Worm (Caenorhabditis elegans) whole organism, L4 larva: ENCODE measurements around the gene T20D4.19.

Experiments used
- D1046.2 ChIP-seq: fragments of 200-800 bp; sonication (Bioruptor generic); IDR thresholded peaks from 2 replicates; pipeline ENCODE4 v1.3.6; 2022; ENCODE audit warnings: missing genetic modification characterization, missing compliant biosample characterization
- F10B5.3 ChIP-seq: sonication (generic microtip); optimal IDR thresholded peaks from 2 replicates; lab custom pipeline; 2016; ENCODE audit warnings: mild to moderate bottlenecking, missing genetic modification characterization, missing compliant biosample characterization
- F26F4.8 ChIP-seq: fragments of 200-800 bp; sonication (Bioruptor generic); conservative IDR thresholded peaks from 2 replicates; pipeline ENCODE4 v1.3.6; 2022; ENCODE audit warnings: missing genetic modification characterization, missing compliant biosample characterization
- F37D6.2 ChIP-seq: sonication (generic microtip); optimal IDR thresholded peaks from 2 replicates; lab custom pipeline; 2016; ENCODE audit warnings: mild to moderate bottlenecking, missing genetic modification characterization, missing compliant biosample characterization
- R02D3.7 ChIP-seq: fragments of 150-350 bp; sonication (generic microtip); optimal IDR thresholded peaks from 3 replicates; lab custom pipeline; 2014; ENCODE audit warnings: missing biosample characterization, missing genetic modification characterization
- T20F7.1 ChIP-seq: fragments of 200-800 bp; sonication (Bioruptor generic); optimal IDR thresholded peaks from 2 replicates; lab custom pipeline; 2018; ENCODE audit warnings: mild to moderate bottlenecking, missing genetic modification characterization, missing compliant biosample characterization
- Y75B8A.6 ChIP-seq: fragments of 200-800 bp; sonication (Bioruptor generic); IDR thresholded peaks from 2 replicates; pipeline ENCODE4 v1.3.6; 2022; ENCODE audit warnings: missing genetic modification reagents, missing genetic modification characterization, missing compliant biosample characterization
- ZK546.5 ChIP-seq, 2 experiments: sonication (generic microtip); optimal IDR thresholded peaks; 2 replicates each; lab custom pipeline; 2017; ENCODE audit warnings: missing biosample characterization in 2 of 2, missing genetic modification characterization in 2 of 2
- aly-2 ChIP-seq: sonication (generic microtip); optimal IDR thresholded peaks from 2 replicates; lab custom pipeline; 2018; ENCODE audit warnings: missing biosample characterization, missing genetic modification characterization
- ama-1 ChIP-seq: fragments of 150-350 bp; optimal IDR thresholded peaks from 2 replicates; lab custom pipeline; 2014; ENCODE audit warnings: inconsistent platforms, mixed read lengths
- arid-1 ChIP-seq: fragments of 200-800 bp; sonication (Bioruptor generic); conservative IDR thresholded peaks from 2 replicates; pipeline ENCODE4 v1.3.6; 2022; ENCODE audit warnings: missing genetic modification reagents, missing genetic modification characterization, missing compliant biosample characterization
- ceh-20 ChIP-seq: fragments of 200-800 bp; sonication (Bioruptor generic); IDR thresholded peaks from 2 replicates; pipeline ENCODE4 v1.3.6; 2022; ENCODE audit warnings: missing genetic modification reagents, missing genetic modification characterization, missing compliant biosample characterization
- ceh-32 ChIP-seq: sonication (generic microtip); optimal IDR thresholded peaks from 2 replicates; lab custom pipeline; 2016; ENCODE audit warnings: mild to moderate bottlenecking, missing genetic modification characterization, missing compliant biosample characterization; ENCODE audit not compliant: poor library complexity
- ceh-62 ChIP-seq: sonication (generic microtip); optimal IDR thresholded peaks from 2 replicates; lab custom pipeline; 2017; ENCODE audit warnings: missing biosample characterization, missing genetic modification characterization
- daf-16 ChIP-seq, 3 experiments: sonication (generic microtip); optimal IDR thresholded peaks; 2 replicates each; lab custom pipeline; 2016 to 2017; ENCODE audit warnings: missing genetic modification characterization in 3 of 3, missing genetic modification reagents in 3 of 3, mild to moderate bottlenecking in 2 of 3, missing compliant biosample characterization in 2 of 3, missing biosample characterization in 1 of 3, moderate library complexity in 1 of 3
- daf-19 ChIP-seq: fragments of 200-800 bp; sonication (Bioruptor generic); conservative IDR thresholded peaks from 2 replicates; pipeline ENCODE4 v1.3.6; 2022; ENCODE audit warnings: missing genetic modification characterization, missing compliant biosample characterization
- daf-8 ChIP-seq: fragments of 200-800 bp; sonication (Bioruptor generic); IDR thresholded peaks from 2 replicates; pipeline ENCODE4 v1.3.6; 2022; ENCODE audit warnings: missing genetic modification characterization, missing compliant biosample characterization
- dmd-6 ChIP-seq: fragments of 200-800 bp; sonication (Bioruptor generic); IDR thresholded peaks from 2 replicates; pipeline ENCODE4 v1.3.6; 2022; ENCODE audit warnings: missing genetic modification reagents, missing genetic modification characterization, missing compliant biosample characterization
- dpl-1 ChIP-seq: fragments of 150-350 bp; optimal IDR thresholded peaks from 2 replicates; lab custom pipeline; 2014; ENCODE audit warnings: missing biosample characterization, missing genetic modification reagents, missing genetic modification characterization
- fos-1 ChIP-seq: fragments of 150-350 bp; optimal IDR thresholded peaks from 2 replicates; lab custom pipeline; 2014; ENCODE audit warnings: missing biosample characterization, missing genetic modification characterization
- gei-8 ChIP-seq: fragments of 200-800 bp; sonication (Bioruptor generic); optimal IDR thresholded peaks from 2 replicates; lab custom pipeline; 2018; ENCODE audit warnings: mild to moderate bottlenecking, missing genetic modification characterization, missing compliant biosample characterization
- hif-1 ChIP-seq, 2 experiments: sonication (generic microtip); optimal IDR thresholded peaks; 2 replicates each; lab custom pipeline; 2016 to 2017; ENCODE audit warnings: missing compliant biosample characterization in 2 of 2, missing genetic modification characterization in 2 of 2, missing genetic modification reagents in 2 of 2, missing genotype in 2 of 2, mild to moderate bottlenecking in 1 of 2
- hlh-11 ChIP-seq: fragments of 200-800 bp; sonication (Bioruptor generic); optimal IDR thresholded peaks from 2 replicates; lab custom pipeline; 2018; ENCODE audit warnings: mild to moderate bottlenecking, missing genetic modification characterization, missing compliant biosample characterization
- hmg-1.1 ChIP-seq: fragments of 200-800 bp; sonication (Bioruptor generic); IDR thresholded peaks from 2 replicates; pipeline ENCODE4 v1.3.6; 2022; ENCODE audit warnings: missing genetic modification reagents, missing genetic modification characterization, missing compliant biosample characterization
- lin-1 ChIP-seq: fragments of 200-800 bp; sonication (Bioruptor generic); IDR thresholded peaks from 2 replicates; pipeline ENCODE4 v1.3.6; 2022; ENCODE audit warnings: missing genetic modification reagents, missing genetic modification characterization, missing compliant biosample characterization
- lin-13 ChIP-seq: fragments of 150-350 bp; optimal IDR thresholded peaks from 2 replicates; lab custom pipeline; 2014; ENCODE audit warnings: missing biosample characterization, missing genetic modification reagents, missing genetic modification characterization
- lin-15B ChIP-seq: fragments of 150-350 bp; sonication (generic microtip); optimal IDR thresholded peaks from 3 replicates; lab custom pipeline; 2014; ENCODE audit warnings: missing biosample characterization, missing genetic modification characterization
- lir-3 ChIP-seq: sonication (generic microtip); optimal IDR thresholded peaks from 2 replicates; lab custom pipeline; 2016; ENCODE audit warnings: mild to moderate bottlenecking, missing genetic modification characterization, missing compliant biosample characterization
- lsy-2 ChIP-seq, 2 experiments: fragments of 150-350 bp in 1 of 2; sonication (generic microtip) in 1 of 2; optimal IDR thresholded peaks; 2 replicates each; lab custom pipeline; 2014 to 2017; ENCODE audit warnings: missing biosample characterization in 2 of 2, missing genetic modification characterization in 2 of 2
- madf-5 ChIP-seq, 2 experiments: fragments of 200-800 bp; sonication (Bioruptor generic); IDR thresholded peaks; 2 replicates each; pipeline ENCODE4 v1.3.6; 2022; ENCODE audit warnings: missing compliant biosample characterization in 2 of 2, missing genetic modification characterization in 2 of 2
- mep-1 ChIP-seq: fragments of 150-350 bp; sonication (generic microtip); optimal IDR thresholded peaks from 3 replicates; lab custom pipeline; 2014; ENCODE audit warnings: missing biosample characterization, missing genetic modification characterization
- mes-2 ChIP-seq: sonication (generic microtip); optimal IDR thresholded peaks from 2 replicates; lab custom pipeline; 2016; ENCODE audit warnings: missing genotype, mild to moderate bottlenecking, missing genetic modification characterization, missing compliant biosample characterization; ENCODE audit not compliant: poor library complexity, severe bottlenecking
- nhr-237 ChIP-seq: sonication (generic microtip); optimal IDR thresholded peaks from 2 replicates; lab custom pipeline; 2017; ENCODE audit warnings: missing biosample characterization, missing genetic modification characterization
- nhr-25 ChIP-seq: sonication (generic microtip); optimal IDR thresholded peaks from 2 replicates; lab custom pipeline; 2017; ENCODE audit warnings: missing genetic modification characterization, mild to moderate bottlenecking, missing compliant biosample characterization, antibody characterized with exemption, moderate library complexity, borderline replicate concordance; ENCODE audit not compliant: insufficient read depth
- nhr-42 ChIP-seq: fragments of 200-800 bp; sonication (Bioruptor generic); IDR thresholded peaks from 2 replicates; pipeline ENCODE4 v1.3.6; 2022; ENCODE audit warnings: missing genetic modification characterization, missing compliant biosample characterization
- nhr-48 ChIP-seq: sonication (generic microtip); optimal IDR thresholded peaks from 2 replicates; lab custom pipeline; 2016; ENCODE audit warnings: mild to moderate bottlenecking, missing genetic modification characterization, missing compliant biosample characterization
- nhr-77 ChIP-seq: fragments of 150-350 bp; optimal IDR thresholded peaks from 2 replicates; lab custom pipeline; 2014; ENCODE audit warnings: missing biosample characterization, missing genetic modification characterization
- pha-4 ChIP-seq, 2 experiments: fragments of 150-350 bp in 1 of 2; fragments of 200-800 bp in 1 of 2; sonication (Bioruptor generic) in 1 of 2; IDR thresholded peaks in 1 of 2; optimal IDR thresholded peaks in 1 of 2; 2 replicates each; pipeline versions ENCODE4 v1.3.6 to Lab custom; 2014 to 2022; ENCODE audit warnings: missing genetic modification characterization in 2 of 2, missing genetic modification reagents in 2 of 2, missing biosample characterization in 1 of 2, missing compliant biosample characterization in 1 of 2
- pqm-1 ChIP-seq: sonication (generic microtip); optimal IDR thresholded peaks from 2 replicates; lab custom pipeline; 2017; ENCODE audit warnings: missing biosample characterization, missing genetic modification characterization
- saeg-2 ChIP-seq: fragments of 200-800 bp; sonication (Bioruptor generic); IDR thresholded peaks from 2 replicates; pipeline ENCODE4 v1.3.6; 2022; ENCODE audit warnings: missing genetic modification reagents, missing genetic modification characterization, missing compliant biosample characterization
- spr-1 ChIP-seq: sonication (generic microtip); optimal IDR thresholded peaks from 2 replicates; lab custom pipeline; 2016; ENCODE audit warnings: mild to moderate bottlenecking, missing genetic modification characterization, missing compliant biosample characterization
- spr-3 ChIP-seq: fragments of 200-800 bp; sonication (Bioruptor generic); optimal IDR thresholded peaks from 2 replicates; lab custom pipeline; 2018; ENCODE audit warnings: mild to moderate bottlenecking, missing genetic modification characterization, missing compliant biosample characterization
- tag-97 ChIP-seq: fragments of 200-800 bp; sonication (Bioruptor generic); IDR thresholded peaks from 2 replicates; pipeline ENCODE4 v1.3.6; 2022; ENCODE audit warnings: missing genetic modification characterization, missing compliant biosample characterization
- tra-1 ChIP-seq: fragments of 200-800 bp; sonication (Bioruptor generic); IDR thresholded peaks from 2 replicates; pipeline ENCODE4 v1.3.6; 2022; ENCODE audit warnings: missing genetic modification reagents, missing genetic modification characterization, missing compliant biosample characterization
- unc-39 ChIP-seq: sonication (generic microtip); optimal IDR thresholded peaks from 2 replicates; lab custom pipeline; 2017; ENCODE audit warnings: missing biosample characterization, missing genetic modification characterization
- unc-62 ChIP-seq, 3 experiments: fragments of 150-350 bp in 1 of 3; sonication (generic microtip); optimal IDR thresholded peaks in 2 of 3; peaks in 1 of 3; 1 replicate in 1 of 3; 2 replicates in 2 of 3; lab custom pipeline; 2014 to 2017; ENCODE audit warnings: missing biosample characterization in 3 of 3, missing genetic modification characterization in 3 of 3, missing genetic modification reagents in 3 of 3, missing genotype in 1 of 3
- zag-1 ChIP-seq: fragments of 150-350 bp; optimal IDR thresholded peaks from 2 replicates; lab custom pipeline; 2014; ENCODE audit warnings: missing biosample characterization, missing genetic modification characterization
- zip-11 ChIP-seq: fragments of 200-800 bp; sonication (Bioruptor generic); IDR thresholded peaks from 2 replicates; pipeline ENCODE4 v1.3.6; 2022; ENCODE audit warnings: missing genetic modification characterization, missing compliant biosample characterization
- zip-2 ChIP-seq: fragments of 150-350 bp; optimal IDR thresholded peaks from 2 replicates; lab custom pipeline; 2014; ENCODE audit warnings: missing biosample characterization, missing genetic modification characterization
- ztf-11 ChIP-seq: fragments of 150-350 bp; optimal IDR thresholded peaks from 2 replicates; lab custom pipeline; 2014; ENCODE audit warnings: missing biosample characterization, missing genetic modification characterization

T20D4.19 gene

DNA sequence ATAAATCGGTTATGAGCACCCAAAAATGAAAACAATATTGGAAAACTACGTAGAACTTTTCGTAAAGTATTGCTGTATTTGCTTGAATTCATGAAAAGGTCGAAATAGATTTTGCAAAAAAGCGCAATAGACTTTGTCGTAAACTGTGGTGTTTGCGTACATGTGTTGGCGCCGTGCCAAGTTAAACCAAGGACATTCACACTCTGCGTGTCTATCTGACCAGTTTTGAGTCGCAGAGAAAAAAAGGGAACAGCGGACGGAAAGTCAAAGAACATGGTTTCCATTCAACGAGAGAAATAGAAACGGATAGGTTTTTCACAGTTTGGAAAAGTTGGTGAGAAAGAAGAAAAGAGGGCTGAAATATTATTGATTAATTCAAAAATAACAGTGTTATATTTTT is 40.4 kb downstream of the T20D4.19 start:
- no peak for TF ChIP-seq ceh-32 (tag; lab: Kevin White, UChicago)
- no peak for TF ChIP-seq lin-15B (tag; lab: Kevin White, UChicago)
- no peak for TF ChIP-seq pqm-1 (tag; lab: Kevin White, UChicago)
- TF ChIP-seq F10B5.3 (tag; lab: Kevin White, UChicago) = no peak
- TF ChIP-seq Y75B8A.6 = no peak
- peak; percentile 38 for TF ChIP-seq lin-13 (GFP tag; lab: Kevin White, UChicago)
- TF ChIP-seq aly-2 (tag; lab: Kevin White, UChicago) = no peak
- peak in 1 of 2 experiments; percentile 43 for TF ChIP-seq daf-16 (GFP tag; optimal IDR thresholded peaks at IDR 0.05; lab: Kevin White, UChicago)
- TF ChIP-seq daf-16 (tag; optimal IDR thresholded peaks at IDR 0.05; lab: Kevin White, UChicago) = no peak
- peak; percentile 93 for TF ChIP-seq hlh-11 (tag; lab: Kevin White, UChicago)
- TF ChIP-seq madf-5 (GFP tag; IDR thresholded peaks at IDR 0.05; lab: Robert Waterston, UW) = no peak
- TF ChIP-seq ama-1 (lab: Kevin White, UChicago) = no peak
- no peak for TF ChIP-seq lir-3 (tag; lab: Kevin White, UChicago)
- TF ChIP-seq daf-19 (GFP tag; lab: Robert Waterston, UW) = no peak
- TF ChIP-seq nhr-77 (tag; lab: Kevin White, UChicago) = peak; percentile 53
- no peak for TF ChIP-seq unc-39 (tag; lab: Kevin White, UChicago)
- TF ChIP-seq zip-11 (GFP tag; lab: Robert Waterston, UW) = no peak
- peak; percentile 85 for TF ChIP-seq mep-1 (tag; lab: Kevin White, UChicago)
- no peak for TF ChIP-seq saeg-2 (GFP tag; lab: Robert Waterston, UW)
- TF ChIP-seq tra-1 (GFP tag; lab: Robert Waterston, UW) = 0 out of 2 replicates have a peak, but pooled peaks have one; percentile 31
- TF ChIP-seq ceh-62 (tag; lab: Kevin White, UChicago) = no peak
- TF ChIP-seq F37D6.2 (tag; lab: Kevin White, UChicago) = no peak
- TF ChIP-seq pha-4 (GFP tag; IDR thresholded peaks at IDR 0.05; lab: Robert Waterston, UW) = no peak
- peak; percentile 70 for TF ChIP-seq pha-4 (tag; optimal IDR thresholded peaks at IDR 0.05; lab: Kevin White, UChicago)
- TF ChIP-seq zip-2 = no peak
- TF ChIP-seq nhr-237 = no peak
- peak; percentile 49; the same call in 1 of the 2 replicates for TF ChIP-seq ceh-20 (GFP tag; lab: Robert Waterston, UW)
- peak; percentile 94 for TF ChIP-seq dmd-6
- no peak for TF ChIP-seq nhr-42 (GFP tag; lab: Robert Waterston, UW)
- TF ChIP-seq F26F4.8 (GFP tag; lab: Robert Waterston, UW) = no peak
- TF ChIP-seq spr-1 (tag; lab: Kevin White, UChicago) = no peak
- no peak for TF ChIP-seq ztf-11 (tag; lab: Kevin White, UChicago)
- no peak for TF ChIP-seq gei-8 (GFP tag; lab: Kevin White, UChicago)
- TF ChIP-seq T20F7.1 = no peak
- TF ChIP-seq daf-8 (GFP tag; lab: Robert Waterston, UW) = no peak
- TF ChIP-seq hif-1 (tag; optimal IDR thresholded peaks at IDR 0.05; lab: Kevin White, UChicago) = peak in 1 of 2 experiments; percentile 49
- no peak for TF ChIP-seq lin-1 (GFP tag; lab: Robert Waterston, UW)
- TF ChIP-seq arid-1 (GFP tag; lab: Robert Waterston, UW) = no peak
- no peak for TF ChIP-seq tag-97 (GFP tag; lab: Robert Waterston, UW)
- peak; percentile 78 for TF ChIP-seq hmg-1.1 (GFP tag; lab: Robert Waterston, UW)
- no peak for TF ChIP-seq D1046.2
- peak; percentile 75 for TF ChIP-seq mes-2
- peak in 1 of 2 experiments; percentile 67 for TF ChIP-seq unc-62 (GFP tag; optimal IDR thresholded peaks at IDR 0.05 in 1 of 2; lab: Kevin White, UChicago)
- no peak for TF ChIP-seq unc-62 (tag; optimal IDR thresholded peaks at IDR 0.05; lab: Kevin White, UChicago)
- TF ChIP-seq dpl-1 (GFP tag; lab: Kevin White, UChicago) = peak; percentile 69
- no peak for TF ChIP-seq spr-3
- TF ChIP-seq ZK546.5 (tag; optimal IDR thresholded peaks at IDR 0.05; lab: Kevin White, UChicago) = no peak
- TF ChIP-seq fos-1 (tag; lab: Kevin White, UChicago) = no peak
- TF ChIP-seq R02D3.7 (tag; lab: Kevin White, UChicago) = no peak
- TF ChIP-seq lsy-2 (tag; optimal IDR thresholded peaks at IDR 0.05; lab: Kevin White, UChicago) = peak; percentile 75 to 87
- peak; percentile 91 for TF ChIP-seq nhr-25 (tag; lab: Kevin White, UChicago)
- no peak for TF ChIP-seq zag-1 (tag; lab: Kevin White, UChicago)
- TF ChIP-seq nhr-48 = peak; percentile 96
